Fruit fly (Drosophila melanogaster) whole organism, pupa: Measurements from ENCODE around the gene dar1.

Source experiments
- CG10348 ChIP-seq: fragments of 200-800 bp; sonication (Bioruptor generic); IDR thresholded peaks from 2 replicates; pipeline ENCODE4 v1.3.6; 2022; ENCODE audit warnings: missing biosample characterization, missing genetic modification characterization
- CG12605 ChIP-seq: fragments of 200-800 bp; sonication (Bioruptor generic); IDR thresholded peaks from 2 replicates; pipeline ENCODE4 v1.3.6; 2022; ENCODE audit warnings: missing biosample characterization, missing genetic modification characterization
- CG13204 ChIP-seq: fragments of 200-800 bp; sonication (Bioruptor generic); optimal IDR thresholded peaks from 2 replicates; lab custom pipeline; 2018; ENCODE audit warnings: missing biosample characterization, mild to moderate bottlenecking, missing genetic modification characterization, moderate library complexity
- CG14655 ChIP-seq: fragments of 200-800 bp; sonication (Bioruptor generic); optimal IDR thresholded peaks from 3 replicates; lab custom pipeline; 2017; ENCODE audit warnings: mild to moderate bottlenecking, missing biosample characterization, missing genetic modification reagents, missing genetic modification characterization
- CG15710 ChIP-seq: fragments of 200-800 bp; sonication (Bioruptor generic); optimal IDR thresholded peaks from 2 replicates; lab custom pipeline; 2018; ENCODE audit warnings: missing biosample characterization, mild to moderate bottlenecking, missing genetic modification characterization, moderate library complexity
- CG17806 ChIP-seq: fragments of 200-800 bp; sonication (Bioruptor generic); optimal IDR thresholded peaks from 2 replicates; lab custom pipeline; 2018; ENCODE audit warnings: missing biosample characterization, mild to moderate bottlenecking, missing genetic modification characterization, moderate library complexity
- CG32121 ChIP-seq: fragments of 200-800 bp; sonication (Bioruptor generic); IDR thresholded peaks from 2 replicates; pipeline ENCODE4 v1.3.6; 2022; ENCODE audit warnings: missing biosample characterization, missing genetic modification characterization
- CG34367 ChIP-seq: fragments of 200-800 bp; sonication (Bioruptor generic); optimal IDR thresholded peaks from 2 replicates; lab custom pipeline; 2018; ENCODE audit warnings: missing biosample characterization, mild to moderate bottlenecking, missing genetic modification characterization
- CG4496 ChIP-seq: fragments of 200-800 bp; sonication (Bioruptor generic); IDR thresholded peaks from 3 replicates; pipeline ENCODE4 v1.3.6; 2022; ENCODE audit warnings: missing biosample characterization, missing genetic modification characterization
- CG8159 ChIP-seq: fragments of 200-800 bp; sonication (Bioruptor generic); optimal IDR thresholded peaks from 3 replicates; lab custom pipeline; 2018; ENCODE audit warnings: missing biosample characterization, mild to moderate bottlenecking, missing genetic modification characterization, moderate library complexity
- CG8301 ChIP-seq: fragments of 200-800 bp; sonication (Bioruptor generic); optimal IDR thresholded peaks from 2 replicates; lab custom pipeline; 2018; ENCODE audit warnings: missing biosample characterization, mild to moderate bottlenecking, missing genetic modification characterization
- CG9948 ChIP-seq: fragments of 200-800 bp; sonication (Bioruptor generic); optimal IDR thresholded peaks from 2 replicates; lab custom pipeline; 2018; ENCODE audit warnings: missing biosample characterization, mild to moderate bottlenecking, missing genetic modification characterization, moderate library complexity
- D1 ChIP-seq: fragments of 200-800 bp; sonication (Bioruptor generic); optimal IDR thresholded peaks from 2 replicates; lab custom pipeline; 2018; ENCODE audit warnings: missing biosample characterization, mild to moderate bottlenecking, missing genetic modification characterization, moderate library complexity
- EcR ChIP-seq: fragments of 200-800 bp; sonication (Bioruptor generic); optimal IDR thresholded peaks from 3 replicates; lab custom pipeline; 2019; ENCODE audit warnings: missing biosample characterization, missing genetic modification characterization, mild to moderate bottlenecking, moderate library complexity, missing genetic modification reagents
- Ets98B ChIP-seq: fragments of 200-800 bp; sonication (Bioruptor generic); IDR thresholded peaks from 2 replicates; pipeline ENCODE4 v1.3.6; 2022; ENCODE audit warnings: missing biosample characterization, missing genetic modification characterization
- Pif1A ChIP-seq: fragments of 200-800 bp; sonication (Bioruptor generic); optimal IDR thresholded peaks from 3 replicates; lab custom pipeline; 2016; ENCODE audit warnings: missing biosample characterization, missing genetic modification characterization
- Pif1B ChIP-seq: fragments of 200-800 bp; sonication (Bioruptor generic); optimal IDR thresholded peaks from 3 replicates; lab custom pipeline; 2016; ENCODE audit warnings: missing biosample characterization, missing genetic modification characterization
- Snoo ChIP-seq: fragments of 200-800 bp; sonication (Bioruptor generic); optimal IDR thresholded peaks from 3 replicates; lab custom pipeline; 2017; ENCODE audit warnings: missing biosample characterization, mild to moderate bottlenecking, missing genetic modification characterization, inconsistent platforms
- fd96Ca ChIP-seq: fragments of 200-800 bp; sonication (Bioruptor generic); IDR thresholded peaks from 3 replicates; pipeline ENCODE4 v1.3.6; 2022; ENCODE audit warnings: missing biosample characterization, missing genetic modification characterization
- gl ChIP-seq: fragments of 200-800 bp; sonication (Bioruptor generic); optimal IDR thresholded peaks from 2 replicates; lab custom pipeline; 2018; ENCODE audit warnings: missing biosample characterization, mild to moderate bottlenecking, missing genetic modification characterization
- rn ChIP-seq: fragments of 200-800 bp; sonication (Bioruptor generic); IDR thresholded peaks from 2 replicates; pipeline ENCODE4 v1.3.6; 2022; ENCODE audit warnings: missing biosample characterization, missing genetic modification characterization

The dar1 gene

dm6 chr3L:3626069-3626468, at the start of gene dar1:
Gene dar1 (plus strand): TSS chr3L:3626352.
- peak; percentile 57; the same call in 1 of the 2 replicates for TF ChIP-seq Ets98B (GFP tag; lab: Robert Waterston, UW)
- 0 out of 2 replicates have a peak, but pooled peaks have one; percentile 30 for TF ChIP-seq CG12605
- TF ChIP-seq CG34367 = no peak
- TF ChIP-seq CG9948 (tag; lab: Kevin White, UChicago) = no peak
- no peak for TF ChIP-seq EcR (GFP tag; lab: Kevin White, UChicago)
- TF ChIP-seq rn = no peak
- TF ChIP-seq CG4496 (GFP tag; lab: Robert Waterston, UW) = 0 out of 3 replicates have a peak, but pooled peaks have one; percentile 20
- TF ChIP-seq gl (tag; lab: Kevin White, UChicago) = no peak
- TF ChIP-seq CG8159 (tag; lab: Kevin White, UChicago) = no peak
- TF ChIP-seq CG8301 (tag; lab: Kevin White, UChicago) = no peak
- peak; percentile 8 for TF ChIP-seq Pif1B (GFP tag; lab: Kevin White, UChicago)
- peak; percentile 85 for TF ChIP-seq CG13204 (GFP tag; lab: Kevin White, UChicago)
- TF ChIP-seq Snoo = no peak
- 0 out of 3 replicates have a peak, but pooled peaks have one; percentile 42 for TF ChIP-seq fd96Ca (GFP tag; lab: Robert Waterston, UW)
- no peak for TF ChIP-seq D1
- TF ChIP-seq CG32121 = no peak
- TF ChIP-seq CG17806 (tag; lab: Kevin White, UChicago) = no peak
- no peak for TF ChIP-seq CG14655 (GFP tag; lab: Kevin White, UChicago)
- no peak for TF ChIP-seq CG10348
- TF ChIP-seq Pif1A = peak; percentile 13
- TF ChIP-seq CG15710 (tag; lab: Kevin White, UChicago) = no peak

DNA sequence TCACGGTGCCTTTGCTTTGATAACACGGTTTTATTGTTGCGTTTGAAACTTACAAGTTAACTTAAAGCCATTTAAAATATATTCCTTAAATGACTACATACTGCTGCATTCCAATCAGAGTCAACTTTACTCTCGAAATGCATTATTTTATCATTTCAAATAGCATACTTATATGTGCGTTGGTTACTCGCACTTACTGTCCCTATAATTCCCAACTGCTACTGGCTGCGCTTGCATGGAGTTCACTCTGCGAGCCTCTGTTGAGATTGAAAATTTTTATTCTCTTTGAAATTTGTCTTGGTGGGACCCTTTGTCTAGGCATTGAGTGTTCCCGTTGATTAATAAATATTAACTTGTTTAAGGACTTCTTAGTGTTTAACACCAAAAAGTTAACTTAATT, 32.6 kb upstream of the dar1 start:
- TF ChIP-seq Pif1B (GFP tag; lab: Kevin White, UChicago) (no peak), CG9948 (tag; lab: Kevin White, UChicago) (no peak), rn (no peak), CG17806 (tag; lab: Kevin White, UChicago) (no peak), CG10348 (no peak), fd96Ca (GFP tag; lab: Robert Waterston, UW) (no peak), CG4496 (GFP tag; lab: Robert Waterston, UW) (no peak), CG12605 (no peak), EcR (GFP tag; lab: Kevin White, UChicago) (no peak), D1 (no peak), gl (tag; lab: Kevin White, UChicago) (no peak), CG32121 (no peak), CG14655 (GFP tag; lab: Kevin White, UChicago) (no peak), CG15710 (tag; lab: Kevin White, UChicago) (no peak)

- TF ChIP-seq CG34367 = no peak
- no peak for TF ChIP-seq CG12605
- no peak for TF ChIP-seq Pif1A
- TF ChIP-seq CG14655 (GFP tag; lab: Kevin White, UChicago) = no peak
- no peak for TF ChIP-seq CG15710 (tag; lab: Kevin White, UChicago)
- no peak for TF ChIP-seq D1
- TF ChIP-seq rn = no peak
- no peak for TF ChIP-seq CG10348
- no peak for TF ChIP-seq Ets98B (GFP tag; lab: Robert Waterston, UW)
- TF ChIP-seq CG13204 (GFP tag; lab: Kevin White, UChicago) = no peak
- no peak for TF ChIP-seq gl (tag; lab: Kevin White, UChicago)
- no peak for TF ChIP-seq fd96Ca (GFP tag; lab: Robert Waterston, UW)
- no peak for TF ChIP-seq CG32121
- no peak for TF ChIP-seq EcR (GFP tag; lab: Kevin White, UChicago)
- no peak for TF ChIP-seq Pif1B (GFP tag; lab: Kevin White, UChicago)
- TF ChIP-seq CG9948 (tag; lab: Kevin White, UChicago) = no peak
- TF ChIP-seq CG17806 (tag; lab: Kevin White, UChicago) = no peak
- no peak for TF ChIP-seq Snoo
Observed at dm6 chr3L:3596346-3596745, 29.8 kb upstream of the dar1 start.

DNA sequence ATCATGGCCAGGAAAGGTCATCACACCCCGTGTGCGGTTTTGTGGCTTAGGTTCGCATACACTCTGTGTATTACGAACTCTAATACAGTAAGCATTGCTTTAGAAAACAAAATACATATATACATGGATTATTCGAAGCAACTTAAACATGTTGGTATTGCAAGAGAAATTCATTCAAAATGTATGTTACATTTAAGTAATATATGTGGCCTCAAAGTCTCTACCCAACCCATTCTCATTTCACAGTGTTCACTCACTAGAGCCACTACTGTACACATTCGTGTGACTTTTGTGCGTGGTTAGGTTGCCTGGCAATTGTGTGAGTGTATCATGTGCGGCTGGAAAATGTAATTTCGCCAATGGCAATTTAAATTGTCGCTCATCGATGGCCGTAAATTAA, 19.2 kb upstream of the dar1 start:
- TF ChIP-seq CG32121 (peak; percentile 25; the same call in 1 of the 2 replicates), CG8301 (tag; lab: Kevin White, UChicago) (no peak), CG12605 (no peak), fd96Ca (GFP tag; lab: Robert Waterston, UW) (no peak)

DNA sequence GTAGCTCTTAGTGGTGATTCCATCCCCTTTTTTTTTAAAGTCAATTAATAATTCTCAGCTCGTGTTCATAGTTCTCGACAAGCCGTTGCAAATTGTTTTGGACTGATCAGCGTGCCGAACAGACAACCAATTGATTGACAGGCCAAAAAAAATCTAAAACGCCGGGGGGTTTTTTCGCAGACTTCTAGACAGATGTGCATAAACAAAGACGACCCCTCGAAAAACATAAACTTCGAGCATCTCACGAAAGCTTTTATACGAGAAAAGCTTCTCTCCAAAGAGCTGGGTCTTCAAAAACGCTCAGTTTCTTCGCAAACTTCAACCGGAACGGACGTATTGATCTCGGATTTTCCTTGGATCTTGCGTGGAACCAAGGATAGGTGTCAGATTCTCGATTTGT, 14.3 kb upstream of the dar1 start, which contains the start of gene CG10359:
Gene CG10359, plus strand, starts transcription at position 301 of the 400 bp plus-strand sequence.
- TF ChIP-seq rn (no peak), EcR (GFP tag; lab: Kevin White, UChicago) (peak; percentile 35), Ets98B (GFP tag; lab: Robert Waterston, UW) (no peak), CG4496 (GFP tag; lab: Robert Waterston, UW) (0 out of 3 replicates have a peak, but pooled peaks have one; percentile 13), fd96Ca (GFP tag; lab: Robert Waterston, UW) (0 out of 3 replicates have a peak, but pooled peaks have one; percentile 19), CG8159 (tag; lab: Kevin White, UChicago) (no peak)

dm6 chr3L:3612582-3613285, 13.4 kb upstream of the dar1 start:
- 0 out of 3 replicates have a peak, but pooled peaks have one; percentile 18 for TF ChIP-seq fd96Ca (GFP tag; lab: Robert Waterston, UW)
- peak; percentile 12 for TF ChIP-seq CG17806 (tag; lab: Kevin White, UChicago)
- peak; percentile 43 for TF ChIP-seq Snoo
- peak; percentile 44 for TF ChIP-seq CG8159 (tag; lab: Kevin White, UChicago)
- peak; percentile 20 for TF ChIP-seq CG15710 (tag; lab: Kevin White, UChicago)
- peak; percentile 31 for TF ChIP-seq CG9948 (tag; lab: Kevin White, UChicago)
- TF ChIP-seq CG14655 (GFP tag; lab: Kevin White, UChicago) = peak; percentile 56
- TF ChIP-seq CG12605 = no peak
- peak; percentile 33 for TF ChIP-seq CG8301 (tag; lab: Kevin White, UChicago)
- no peak for TF ChIP-seq CG13204 (GFP tag; lab: Kevin White, UChicago)
- no peak for TF ChIP-seq rn
- TF ChIP-seq EcR (GFP tag; lab: Kevin White, UChicago) = peak; percentile 92
- TF ChIP-seq CG4496 (GFP tag; lab: Robert Waterston, UW) = no peak
- TF ChIP-seq D1 = peak; percentile 7
- peak; percentile 5 for TF ChIP-seq Pif1A
